Fruit fly (Drosophila melanogaster): ENCODE data around the gene CG13738.

Gene CG13738

dm6 chr3L:13923332-13924272 lies 49.7 kb downstream of the CG13738 start (continued):
- TF ChIP-seq gem (tag; optimal IDR thresholded peaks at IDR 0.05) (peak; percentile 75), ro (GFP tag; IDR thresholded peaks at IDR 0.05) (no peak), ham (GFP tag; IDR thresholded peaks at IDR 0.05) (no peak), HLH54F (GFP tag; optimal IDR thresholded peaks at IDR 0.05) (peak; percentile 5), tap (tag; optimal IDR thresholded peaks at IDR 0.05) (no peak), ERR (GFP tag; optimal IDR thresholded peaks at IDR 0.05) (no peak), Doc3 (GFP tag; IDR thresholded peaks at IDR 0.05; ENCODE audit: partially characterized antibody) (no peak), zen (tag; optimal IDR thresholded peaks at IDR 0.05) (peak; percentile 10), zfh2 (GFP tag; optimal IDR thresholded peaks at IDR 0.05) (peak; percentile 39), org-1 (GFP tag; optimal IDR thresholded peaks at IDR 0.05) (no peak), Trl (optimal IDR thresholded peaks at IDR 0.05) (peak; percentile 13 to 56), Trl (GFP tag; optimal IDR thresholded peaks at IDR 0.05) (peak; percentile 41), CG1647 (GFP tag; optimal IDR thresholded peaks at IDR 0.05) (peak; percentile 35), z (GFP tag; IDR thresholded peaks at IDR 0.05) (no peak), Jarid2 (GFP tag; optimal IDR thresholded peaks at IDR 0.05) (no peak), sens (GFP tag) (peak; percentile 92), odd (GFP tag; optimal IDR thresholded peaks at IDR 0.05) (peak; percentile 2), CG15696 (tag; optimal IDR thresholded peaks at IDR 0.05) (peak; percentile 6), CG8478 (optimal IDR thresholded peaks at IDR 0.05) (no peak), kah (GFP tag; optimal IDR thresholded peaks at IDR 0.05) (no peak), HLH4C (GFP tag; IDR thresholded peaks at IDR 0.05; ENCODE audit: partially characterized antibody) (no peak), wdn (GFP tag; IDR thresholded peaks at IDR 0.05) (peak; percentile 76), sqz (GFP tag; optimal IDR thresholded peaks at IDR 0.05) (no peak), CG2712 (tag; optimal IDR thresholded peaks at IDR 0.05) (peak; percentile 70), CG17568 (GFP tag; optimal IDR thresholded peaks at IDR 0.05) (no peak), CG11723 (GFP tag; optimal IDR thresholded peaks at IDR 0.05) (no peak), CG43689 (GFP tag; IDR thresholded peaks at IDR 0.05) (no peak), CG12299 (tag; optimal IDR thresholded peaks at IDR 0.05) (no peak), ara (GFP tag; IDR thresholded peaks at IDR 0.05) (peak; percentile 70), D19B (GFP tag; optimal IDR thresholded peaks at IDR 0.05) (no peak), tna (GFP tag; IDR thresholded peaks at IDR 0.05; ENCODE audit: partially characterized antibody) (no peak), Hr3 (GFP tag; optimal IDR thresholded peaks at IDR 0.05) (peak; percentile 27), dati (GFP tag; IDR thresholded peaks at IDR 0.05) (no peak), HLHmδ (GFP tag; optimal IDR thresholded peaks at IDR 0.05) (no peak), ATbp (GFP tag; optimal IDR thresholded peaks at IDR 0.05) (no peak), CG6765 (GFP tag; optimal IDR thresholded peaks at IDR 0.05) (peak; percentile 63), CG12104 (GFP tag; optimal IDR thresholded peaks at IDR 0.05) (peak; percentile 56), Med (GFP tag) (peak; percentile 77), CG2202 (tag; optimal IDR thresholded peaks at IDR 0.05) (peak; percentile 14), CG11695 (GFP tag; IDR thresholded peaks at IDR 0.05) (peak; percentile 77), Dip3 (GFP tag; optimal IDR thresholded peaks at IDR 0.05) (peak; percentile 32), fru (optimal IDR thresholded peaks at IDR 0.05) (no peak), Dek (tag; optimal IDR thresholded peaks at IDR 0.05) (peak; percentile 61), CG16813 (GFP tag; IDR thresholded peaks at IDR 0.05; ENCODE audit: partially characterized antibody) (no peak), Bgb (GFP tag; IDR thresholded peaks at IDR 0.05; ENCODE audit: partially characterized antibody) (no peak), CG10274 (GFP tag; optimal IDR thresholded peaks at IDR 0.05) (peak; percentile 7), CG3407 (GFP tag; optimal IDR thresholded peaks at IDR 0.05) (no peak), CG10147 (GFP tag; optimal IDR thresholded peaks at IDR 0.05) (peak; percentile 50), lola (GFP tag; optimal IDR thresholded peaks at IDR 0.05) (peak in 1 of 3 experiments; percentile 29), Hmx (GFP tag; optimal IDR thresholded peaks at IDR 0.05) (no peak)

All from whole organism, embryonic.